Fruit fly (Drosophila melanogaster): ENCODE results near the gene CG17202.

Gene CG17202

DNA sequence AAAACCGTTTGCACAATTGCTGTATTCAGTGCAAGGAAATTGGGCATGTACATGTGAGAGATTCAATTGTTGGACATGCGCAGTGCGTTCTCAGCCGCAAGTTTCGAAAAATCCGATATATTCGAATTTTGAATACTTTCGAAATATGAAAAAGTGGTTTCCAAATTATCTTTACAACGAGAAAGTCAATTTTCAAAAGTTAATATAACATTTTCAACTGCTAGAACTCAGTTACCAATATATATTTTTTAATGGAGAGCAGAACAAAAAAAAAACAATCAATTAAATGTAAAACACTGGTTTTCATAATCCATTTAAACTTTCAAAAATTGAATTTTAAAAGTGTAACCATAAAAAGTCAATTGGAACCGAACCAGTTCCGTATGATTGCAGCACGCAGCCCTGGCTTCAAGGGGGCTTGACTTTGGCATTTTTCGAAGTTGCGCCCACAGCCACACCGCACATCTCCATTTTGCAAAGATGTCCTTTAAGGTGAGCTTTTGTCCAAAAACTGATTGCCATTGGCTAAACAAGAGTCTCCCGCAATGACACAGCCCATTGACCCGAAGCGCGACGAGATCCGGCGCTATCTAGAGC, at the start of gene CG17202, which contains the start of gene Scgbeta:
Gene CG17202 (plus strand): TSS at position 390 of the 597 bp plus-strand sequence.
Gene Scgbeta (minus strand): TSS at position 51 of the 597 bp plus-strand sequence.
- no peak for TF ChIP-seq noc (tag; optimal IDR thresholded peaks at IDR 0.05)

DNA sequence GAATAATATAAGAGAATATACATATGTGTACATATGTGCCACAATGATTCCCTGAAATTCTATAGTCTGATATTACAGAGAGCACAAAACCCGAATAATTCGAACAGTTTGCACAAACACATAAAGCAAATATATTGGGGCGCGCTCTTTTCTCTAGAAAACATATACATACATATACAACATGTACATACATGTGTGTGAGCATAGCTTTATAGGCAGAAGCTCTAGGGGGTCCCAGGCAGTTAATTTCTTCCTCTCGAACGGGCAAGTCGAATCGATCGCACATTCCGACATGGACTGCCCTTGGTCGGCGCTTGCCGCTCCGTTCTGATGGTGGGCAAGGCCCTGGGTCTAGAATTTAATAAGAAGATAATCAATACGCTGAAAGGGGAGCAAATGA, 49.8 kb upstream of the CG17202 start, which contains the start of gene GstD3:
Gene GstD3 (plus strand): TSS at position 269 of the 400 bp plus-strand sequence.
- TF ChIP-seq noc (tag; optimal IDR thresholded peaks at IDR 0.05), result no peak

DNA sequence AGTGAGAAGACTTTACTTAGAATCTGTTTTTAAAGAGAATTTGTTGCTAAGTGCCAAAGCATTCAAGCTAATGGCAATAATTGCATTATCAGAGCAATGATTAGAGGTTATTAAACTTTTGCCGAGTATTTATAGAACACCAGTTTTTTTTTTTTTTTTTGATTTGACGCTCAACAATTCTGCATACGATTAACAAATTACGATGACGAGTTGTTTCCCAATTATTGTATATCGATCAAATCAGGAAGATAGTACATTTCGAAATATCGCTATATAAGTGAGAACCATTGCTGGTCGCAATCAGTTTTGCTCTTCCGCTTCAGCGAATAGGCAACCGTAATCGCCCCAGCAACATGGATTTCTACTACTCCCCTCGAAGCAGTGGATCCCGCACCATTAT, 48.8 kb upstream of the CG17202 start, which contains the start of gene GstD4:
Gene GstD4 (plus strand): TSS at position 301 of the 400 bp plus-strand sequence.
- TF ChIP-seq noc (tag; optimal IDR thresholded peaks at IDR 0.05), result no peak

DNA sequence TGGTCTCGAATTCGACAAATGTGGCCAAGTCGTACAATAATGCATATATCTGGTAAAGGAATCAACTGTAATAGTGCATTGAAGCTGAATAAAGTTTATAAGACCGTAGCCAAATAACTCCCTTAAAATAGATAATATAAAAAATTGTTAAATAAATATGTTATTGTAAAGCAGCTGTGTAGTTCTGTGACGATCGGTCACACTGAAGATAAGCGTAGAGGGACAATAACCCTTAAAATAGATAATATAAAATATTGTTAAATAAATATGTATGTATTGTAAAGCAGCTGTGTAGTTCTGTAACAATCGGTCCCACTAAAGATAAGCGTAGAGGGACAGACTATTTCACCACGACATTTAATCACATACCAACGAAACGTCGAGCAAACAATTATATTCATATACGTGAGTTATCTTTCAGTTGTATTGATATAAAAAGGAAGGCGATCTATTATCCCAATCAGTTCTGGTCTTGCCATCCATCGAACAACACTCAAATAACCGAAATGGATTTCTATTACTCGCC, 47.2 kb upstream of the CG17202 start, which contains the start of gene GstD5:
Gene GstD5 (plus strand): TSS at position 476 of the 526 bp plus-strand sequence.
- TF ChIP-seq noc (tag; optimal IDR thresholded peaks at IDR 0.05), result no peak

- TF ChIP-seq noc (tag; optimal IDR thresholded peaks at IDR 0.05), result no peak
Observed at dm6 chr3R:12376828-12377227, 45.7 kb upstream of the CG17202 start, which contains the start of gene GstD6. GstD6 (plus strand) TSS chr3R:12377128.

DNA sequence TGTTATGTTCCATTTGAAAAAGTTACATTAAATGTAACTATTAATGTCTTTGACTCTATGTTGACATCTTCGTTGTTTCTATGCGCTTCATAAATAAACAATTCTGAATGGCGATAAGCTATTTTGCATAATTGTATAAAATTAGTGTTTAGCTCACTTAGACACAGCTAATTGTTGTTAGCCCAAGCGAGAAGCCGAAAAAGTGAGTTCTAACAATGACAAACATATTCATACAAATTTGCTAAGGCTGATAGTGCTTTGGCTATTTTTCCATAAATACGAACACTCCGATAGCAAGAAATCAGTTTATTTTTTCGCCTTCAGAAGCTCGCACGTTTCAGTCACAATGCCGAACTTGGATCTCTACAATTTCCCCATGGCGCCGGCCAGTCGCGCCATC, 44.4 kb upstream of the CG17202 start, which contains the start of gene GstD7:
Gene GstD7 (plus strand): TSS at position 301 of the 400 bp plus-strand sequence.
- TF ChIP-seq noc (tag; optimal IDR thresholded peaks at IDR 0.05), result no peak

dm6 chr3R:12379249-12379648, 43.3 kb upstream of the CG17202 start:
- TF ChIP-seq noc (tag; optimal IDR thresholded peaks at IDR 0.05), result no peak

- no peak for TF ChIP-seq noc (tag; optimal IDR thresholded peaks at IDR 0.05)
Observed at dm6 chr3R:12379708-12380107, 42.9 kb upstream of the CG17202 start, which contains the start of gene GstD8. GstD8 (plus strand) TSS chr3R:12380008.

dm6 chr3R:12381130-12381700, 41.4 kb upstream of the CG17202 start:
- no peak for TF ChIP-seq noc (tag; optimal IDR thresholded peaks at IDR 0.05)

DNA sequence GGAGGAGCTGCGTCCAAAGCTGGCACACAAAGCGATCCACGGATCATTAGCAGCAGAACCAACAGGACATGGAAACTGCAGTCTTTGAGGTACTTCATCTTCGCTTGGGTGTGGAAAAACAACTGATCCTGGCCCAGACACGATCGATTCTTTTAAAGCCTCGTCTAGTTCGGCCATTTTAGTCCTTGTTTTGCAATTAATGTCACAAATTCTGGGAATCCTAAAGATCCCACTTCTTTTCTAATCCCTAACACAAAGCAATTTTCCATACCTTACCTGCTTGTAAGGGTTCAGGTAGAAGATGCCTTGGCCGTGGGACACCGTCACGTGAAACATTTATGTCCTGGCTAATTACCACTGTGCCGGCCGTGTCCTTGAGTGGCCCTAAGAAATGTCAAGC, 40.0 kb upstream of the CG17202 start, which contains the start of gene CG10035:
Gene CG10035 (minus strand): TSS at position 129 of the 400 bp plus-strand sequence.
- TF ChIP-seq noc (tag; optimal IDR thresholded peaks at IDR 0.05), result no peak

- TF ChIP-seq noc (tag; optimal IDR thresholded peaks at IDR 0.05), result no peak
Observed at dm6 chr3R:12383036-12383435, 39.5 kb upstream of the CG17202 start, which contains the start of gene GstD11. GstD11 (plus strand) TSS chr3R:12383336.

DNA sequence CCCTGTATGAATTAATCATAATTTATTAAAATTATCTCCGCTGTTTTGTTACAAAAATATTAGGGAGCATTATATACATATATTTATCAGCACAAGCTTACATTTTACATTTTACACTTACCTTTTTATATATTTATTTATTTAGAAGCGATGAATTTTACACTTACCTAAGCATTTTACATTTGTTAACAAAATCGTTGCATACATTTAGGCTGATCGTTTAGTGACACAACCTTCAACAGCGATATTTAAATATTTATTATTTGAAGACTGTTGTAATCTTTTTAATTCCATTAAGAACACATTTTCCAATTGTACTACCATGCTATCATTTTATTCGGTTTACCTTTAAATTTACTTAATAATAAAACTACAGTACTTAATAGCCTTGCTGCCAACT, 38.8 kb upstream of the CG17202 start:
- TF ChIP-seq noc (tag; optimal IDR thresholded peaks at IDR 0.05), result no peak

DNA sequence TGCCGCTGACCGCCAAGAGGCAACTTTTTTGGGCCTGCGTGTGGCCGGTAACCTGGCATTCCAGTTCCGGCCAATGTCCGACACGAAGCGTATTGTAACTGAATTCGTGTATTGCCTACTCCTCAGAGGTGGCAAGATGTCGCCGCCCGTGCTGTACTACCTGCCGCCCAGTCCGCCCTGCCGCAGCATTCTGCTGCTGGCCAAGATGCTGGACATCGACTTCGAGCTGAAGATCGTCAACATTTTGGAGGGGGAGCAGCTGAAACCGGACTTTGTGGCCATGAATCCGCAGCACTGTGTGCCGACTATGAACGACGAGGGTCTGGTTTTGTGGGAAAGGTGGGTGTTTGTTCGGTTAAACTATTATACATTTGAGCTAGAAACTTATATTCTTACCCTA, 38.3 kb upstream of the CG17202 start:
- TF ChIP-seq noc (tag; optimal IDR thresholded peaks at IDR 0.05), result no peak

- TF ChIP-seq noc (tag; optimal IDR thresholded peaks at IDR 0.05), result no peak
Observed at dm6 chr3R:12385949-12386348, 36.6 kb upstream of the CG17202 start, which contains the start of gene Sol1. Sol1 (plus strand) TSS chr3R:12386249.

DNA sequence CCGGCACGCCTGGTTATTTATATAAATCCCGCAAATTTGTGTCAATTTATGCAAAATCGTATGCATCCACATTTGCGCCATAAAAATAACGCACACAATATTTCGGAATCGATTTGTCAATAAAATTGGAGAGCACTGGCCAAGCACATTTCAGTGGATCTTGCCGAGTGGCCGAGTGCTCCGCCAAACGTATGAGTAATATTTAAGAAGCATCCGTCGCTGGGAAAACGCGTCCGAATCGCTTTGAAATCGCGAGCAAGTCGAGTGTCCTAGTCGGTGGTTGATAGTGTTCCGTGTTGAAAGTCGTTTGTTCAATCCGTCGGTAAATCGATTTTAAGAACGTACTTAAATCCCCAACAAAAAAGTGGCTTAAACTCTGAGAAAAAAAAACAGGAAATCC, 35.6 kb upstream of the CG17202 start, which contains the start of gene CG33098:
Gene CG33098 (plus strand): TSS at position 224 of the 400 bp plus-strand sequence.
- no peak for TF ChIP-seq noc (tag; optimal IDR thresholded peaks at IDR 0.05)

DNA sequence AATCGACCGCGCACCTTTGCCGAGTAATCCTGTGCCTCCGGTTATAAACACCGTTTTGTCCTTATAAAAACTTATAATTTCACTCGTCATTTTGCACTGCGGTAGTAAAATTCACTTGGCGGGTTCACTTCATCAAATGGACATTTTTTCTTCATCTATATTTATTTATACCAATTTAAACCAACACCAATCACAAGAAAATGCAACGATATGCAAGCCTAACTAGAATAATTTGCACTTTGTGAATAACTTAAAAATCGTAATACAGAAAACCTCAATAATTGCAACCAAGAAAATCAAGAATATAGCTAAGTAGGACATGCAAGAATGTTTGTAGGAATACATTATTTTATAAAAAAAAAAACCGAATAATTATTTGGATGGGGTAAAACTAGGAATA, 26.7 kb upstream of the CG17202 start, which contains the start of the genes CG10096 and CG10097:
Gene CG10096 (minus strand): TSS at position 101 of the 400 bp plus-strand sequence.
Gene CG10097 (minus strand): TSS at position 101 of the 400 bp plus-strand sequence.
- no peak for TF ChIP-seq noc (tag; optimal IDR thresholded peaks at IDR 0.05)

Data from whole organism, larva.